Worm (Caenorhabditis elegans) whole organism, L4 larva: ENCODE measurements around the gene atgp-2.

Source experiments
- F10B5.3 ChIP-seq: sonication (generic microtip); optimal IDR thresholded peaks from 2 replicates; lab custom pipeline; 2016; ENCODE audit warnings: mild to moderate bottlenecking, missing genetic modification characterization, missing compliant biosample characterization
- F26F4.8 ChIP-seq: fragments of 200-800 bp; sonication (Bioruptor generic); conservative IDR thresholded peaks from 2 replicates; pipeline ENCODE4 v1.3.6; 2022; ENCODE audit warnings: missing genetic modification characterization, missing compliant biosample characterization
- F49E8.2 ChIP-seq: sonication (generic microtip); optimal IDR thresholded peaks from 2 replicates; lab custom pipeline; 2016; ENCODE audit warnings: missing compliant biosample characterization, mild to moderate bottlenecking, missing genetic modification characterization, borderline replicate concordance
- T26A8.4 ChIP-seq: fragments of 200-800 bp; sonication (Bioruptor generic); IDR thresholded peaks from 2 replicates; pipeline ENCODE4 v1.3.6; 2022; ENCODE audit warnings: missing genetic modification characterization, missing compliant biosample characterization
- Y5F2A.4 ChIP-seq: fragments of 200-800 bp; sonication (Bioruptor generic); optimal IDR thresholded peaks from 2 replicates; lab custom pipeline; 2018; ENCODE audit warnings: mild to moderate bottlenecking, missing genetic modification characterization, missing compliant biosample characterization
- ZK546.5 ChIP-seq, 2 experiments: sonication (generic microtip); optimal IDR thresholded peaks; 2 replicates each; lab custom pipeline; 2017; ENCODE audit warnings: missing biosample characterization in 2 of 2, missing genetic modification characterization in 2 of 2
- attf-4 ChIP-seq: sonication (generic microtip); optimal IDR thresholded peaks from 3 replicates; lab custom pipeline; 2017; ENCODE audit warnings: missing biosample characterization, missing genetic modification characterization
- ceh-20 ChIP-seq: fragments of 200-800 bp; sonication (Bioruptor generic); IDR thresholded peaks from 2 replicates; pipeline ENCODE4 v1.3.6; 2022; ENCODE audit warnings: missing genetic modification reagents, missing genetic modification characterization, missing compliant biosample characterization
- ceh-28 ChIP-seq: fragments of 150-350 bp; optimal IDR thresholded peaks from 2 replicates; lab custom pipeline; 2014; ENCODE audit warnings: missing biosample characterization, missing genetic modification reagents, missing genetic modification characterization
- ceh-32 ChIP-seq: sonication (generic microtip); optimal IDR thresholded peaks from 2 replicates; lab custom pipeline; 2016; ENCODE audit warnings: mild to moderate bottlenecking, missing genetic modification characterization, missing compliant biosample characterization; ENCODE audit not compliant: poor library complexity
- ceh-62 ChIP-seq: sonication (generic microtip); optimal IDR thresholded peaks from 2 replicates; lab custom pipeline; 2017; ENCODE audit warnings: missing biosample characterization, missing genetic modification characterization
- cey-2 ChIP-seq: sonication (generic microtip); optimal IDR thresholded peaks from 3 replicates; lab custom pipeline; 2017; ENCODE audit warnings: missing genetic modification characterization, mild to moderate bottlenecking, missing compliant biosample characterization, antibody characterized with exemption, borderline replicate concordance; ENCODE audit not compliant: insufficient read depth
- daf-16 ChIP-seq, 3 experiments: sonication (generic microtip); optimal IDR thresholded peaks; 2 replicates each; lab custom pipeline; 2016 to 2017; ENCODE audit warnings: missing genetic modification characterization in 3 of 3, missing genetic modification reagents in 3 of 3, mild to moderate bottlenecking in 2 of 3, missing compliant biosample characterization in 2 of 3, missing biosample characterization in 1 of 3, moderate library complexity in 1 of 3
- daf-19 ChIP-seq: fragments of 200-800 bp; sonication (Bioruptor generic); conservative IDR thresholded peaks from 2 replicates; pipeline ENCODE4 v1.3.6; 2022; ENCODE audit warnings: missing genetic modification characterization, missing compliant biosample characterization
- dpl-1 ChIP-seq: fragments of 150-350 bp; optimal IDR thresholded peaks from 2 replicates; lab custom pipeline; 2014; ENCODE audit warnings: missing biosample characterization, missing genetic modification reagents, missing genetic modification characterization
- duxl-1 ChIP-seq: sonication (generic microtip); optimal IDR thresholded peaks from 2 replicates; lab custom pipeline; 2016; ENCODE audit warnings: mild to moderate bottlenecking, missing genetic modification characterization, moderate library complexity, missing compliant biosample characterization; ENCODE audit not compliant: poor library complexity
- dve-1 ChIP-seq: sonication (generic microtip); optimal IDR thresholded peaks from 2 replicates; lab custom pipeline; 2017; ENCODE audit warnings: antibody characterized with exemption, mild to moderate bottlenecking, missing genetic modification characterization, missing compliant biosample characterization; ENCODE audit not compliant: insufficient read depth
- fkh-10 ChIP-seq: fragments of 150-350 bp; optimal IDR thresholded peaks from 2 replicates; lab custom pipeline; 2014; ENCODE audit warnings: missing biosample characterization, missing genetic modification reagents, missing genetic modification characterization
- fos-1 ChIP-seq: fragments of 150-350 bp; optimal IDR thresholded peaks from 2 replicates; lab custom pipeline; 2014; ENCODE audit warnings: missing biosample characterization, missing genetic modification characterization
- hlh-11 ChIP-seq: fragments of 200-800 bp; sonication (Bioruptor generic); optimal IDR thresholded peaks from 2 replicates; lab custom pipeline; 2018; ENCODE audit warnings: mild to moderate bottlenecking, missing genetic modification characterization, missing compliant biosample characterization
- hmg-1.1 ChIP-seq: fragments of 200-800 bp; sonication (Bioruptor generic); IDR thresholded peaks from 2 replicates; pipeline ENCODE4 v1.3.6; 2022; ENCODE audit warnings: missing genetic modification reagents, missing genetic modification characterization, missing compliant biosample characterization
- lim-7 ChIP-seq: fragments of 200-800 bp; sonication (Bioruptor generic); IDR thresholded peaks from 2 replicates; pipeline ENCODE4 v1.3.6; 2022; ENCODE audit warnings: missing genetic modification characterization, missing compliant biosample characterization
- lin-13 ChIP-seq: fragments of 150-350 bp; optimal IDR thresholded peaks from 2 replicates; lab custom pipeline; 2014; ENCODE audit warnings: missing biosample characterization, missing genetic modification reagents, missing genetic modification characterization
- lin-15B ChIP-seq: fragments of 150-350 bp; sonication (generic microtip); optimal IDR thresholded peaks from 3 replicates; lab custom pipeline; 2014; ENCODE audit warnings: missing biosample characterization, missing genetic modification characterization
- lin-29 ChIP-seq: fragments of 200-800 bp; sonication (Bioruptor generic); IDR thresholded peaks from 2 replicates; pipeline ENCODE4 v1.3.6; 2022; ENCODE audit warnings: missing genetic modification reagents, missing genetic modification characterization, missing compliant biosample characterization
- lsy-2 ChIP-seq, 2 experiments: fragments of 150-350 bp in 1 of 2; sonication (generic microtip) in 1 of 2; optimal IDR thresholded peaks; 2 replicates each; lab custom pipeline; 2014 to 2017; ENCODE audit warnings: missing biosample characterization in 2 of 2, missing genetic modification characterization in 2 of 2
- mdl-1 ChIP-seq, 2 experiments: fragments of 150-350 bp in 1 of 2; sonication (generic microtip) in 1 of 2; optimal IDR thresholded peaks; 2 replicates each; lab custom pipeline; 2014 to 2017; ENCODE audit warnings: missing biosample characterization in 2 of 2, missing genetic modification characterization in 2 of 2
- mep-1 ChIP-seq: fragments of 150-350 bp; sonication (generic microtip); optimal IDR thresholded peaks from 3 replicates; lab custom pipeline; 2014; ENCODE audit warnings: missing biosample characterization, missing genetic modification characterization
- mxl-2 ChIP-seq: fragments of 200-800 bp; sonication (Bioruptor generic); conservative IDR thresholded peaks from 2 replicates; pipeline ENCODE4 v1.3.6; 2022; ENCODE audit warnings: missing genetic modification reagents, missing genetic modification characterization, missing compliant biosample characterization
- nhr-10 ChIP-seq: fragments of 150-350 bp; optimal IDR thresholded peaks from 2 replicates; lab custom pipeline; 2014; ENCODE audit warnings: missing biosample characterization, missing genetic modification characterization
- nhr-102 ChIP-seq: sonication (generic microtip); optimal IDR thresholded peaks from 2 replicates; lab custom pipeline; 2016; ENCODE audit warnings: mild to moderate bottlenecking, missing genetic modification characterization, moderate library complexity, missing compliant biosample characterization
- nhr-11 ChIP-seq: fragments of 150-350 bp; optimal IDR thresholded peaks from 2 replicates; lab custom pipeline; 2014; ENCODE audit warnings: missing biosample characterization, missing genetic modification characterization
- nhr-237 ChIP-seq: sonication (generic microtip); optimal IDR thresholded peaks from 2 replicates; lab custom pipeline; 2017; ENCODE audit warnings: missing biosample characterization, missing genetic modification characterization
- nhr-48 ChIP-seq: sonication (generic microtip); optimal IDR thresholded peaks from 2 replicates; lab custom pipeline; 2016; ENCODE audit warnings: mild to moderate bottlenecking, missing genetic modification characterization, missing compliant biosample characterization
- nhr-6 ChIP-seq: fragments of 150-350 bp; optimal IDR thresholded peaks from 2 replicates; lab custom pipeline; 2014; ENCODE audit warnings: missing biosample characterization, missing genetic modification characterization
- nhr-76 ChIP-seq: fragments of 150-350 bp; optimal IDR thresholded peaks from 2 replicates; lab custom pipeline; 2014; ENCODE audit warnings: missing biosample characterization, missing genetic modification characterization
- saeg-2 ChIP-seq: fragments of 200-800 bp; sonication (Bioruptor generic); IDR thresholded peaks from 2 replicates; pipeline ENCODE4 v1.3.6; 2022; ENCODE audit warnings: missing genetic modification reagents, missing genetic modification characterization, missing compliant biosample characterization
- sdz-12 ChIP-seq: fragments of 200-800 bp; sonication (Bioruptor generic); optimal IDR thresholded peaks from 2 replicates; lab custom pipeline; 2018; ENCODE audit warnings: mild to moderate bottlenecking, missing genetic modification characterization, missing compliant biosample characterization
- snpc-1.2 ChIP-seq: fragments of 200-800 bp; sonication (Bioruptor generic); IDR thresholded peaks from 2 replicates; pipeline ENCODE4 v1.3.6; 2022; ENCODE audit warnings: missing genetic modification reagents, missing genetic modification characterization, missing compliant biosample characterization
- snpc-4 ChIP-seq: fragments of 150-350 bp; optimal IDR thresholded peaks from 2 replicates; lab custom pipeline; 2014; ENCODE audit warnings: missing biosample characterization, missing genetic modification characterization
- spr-1 ChIP-seq: sonication (generic microtip); optimal IDR thresholded peaks from 2 replicates; lab custom pipeline; 2016; ENCODE audit warnings: mild to moderate bottlenecking, missing genetic modification characterization, missing compliant biosample characterization
- tag-97 ChIP-seq: fragments of 200-800 bp; sonication (Bioruptor generic); IDR thresholded peaks from 2 replicates; pipeline ENCODE4 v1.3.6; 2022; ENCODE audit warnings: missing genetic modification characterization, missing compliant biosample characterization
- tra-1 ChIP-seq: fragments of 200-800 bp; sonication (Bioruptor generic); IDR thresholded peaks from 2 replicates; pipeline ENCODE4 v1.3.6; 2022; ENCODE audit warnings: missing genetic modification reagents, missing genetic modification characterization, missing compliant biosample characterization
- unc-39 ChIP-seq: sonication (generic microtip); optimal IDR thresholded peaks from 2 replicates; lab custom pipeline; 2017; ENCODE audit warnings: missing biosample characterization, missing genetic modification characterization
- vab-7 ChIP-seq: fragments of 200-800 bp; sonication (Bioruptor generic); IDR thresholded peaks from 2 replicates; pipeline ENCODE4 v1.3.6; 2022; ENCODE audit warnings: missing genetic modification reagents, missing genetic modification characterization, missing compliant biosample characterization
- zfp-3 ChIP-seq: fragments of 200-800 bp; sonication (Bioruptor generic); conservative IDR thresholded peaks from 2 replicates; pipeline ENCODE4 v1.3.6; 2022; ENCODE audit warnings: missing genetic modification reagents, missing genetic modification characterization, missing compliant biosample characterization
- zip-2 ChIP-seq: fragments of 150-350 bp; optimal IDR thresholded peaks from 2 replicates; lab custom pipeline; 2014; ENCODE audit warnings: missing biosample characterization, missing genetic modification characterization
- ztf-7 ChIP-seq: fragments of 150-350 bp; optimal IDR thresholded peaks from 2 replicates; lab custom pipeline; 2014; ENCODE audit warnings: missing biosample characterization, missing genetic modification characterization

The atgp-2 gene

DNA sequence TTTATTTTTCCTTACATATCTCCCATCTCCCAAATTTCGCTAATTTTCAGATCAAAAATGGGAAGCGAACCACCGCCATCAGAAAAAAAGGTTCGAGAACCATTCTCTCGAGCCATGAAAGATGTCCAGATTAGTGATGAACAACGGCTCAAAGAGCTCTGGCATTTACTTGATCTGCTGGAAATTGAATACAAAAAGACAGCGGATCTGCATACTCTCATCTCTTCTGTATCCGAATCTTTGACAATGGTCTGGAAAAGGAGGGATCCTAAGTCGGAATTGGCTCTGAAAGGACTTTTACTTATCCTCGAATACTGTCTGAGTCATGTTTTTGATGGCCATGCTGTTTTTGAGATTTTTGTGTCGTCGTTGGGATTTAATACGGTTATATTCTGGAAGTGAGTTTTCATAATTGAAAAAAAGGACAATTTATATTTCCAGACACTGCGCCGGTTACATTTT lies 43.0 kb downstream of the atgp-2 start, which contains the start of gene tps-2 (continued):
- TF ChIP-seq F49E8.2 (tag; lab: Kevin White, UChicago) (no peak), nhr-76 (tag; lab: Kevin White, UChicago) (no peak), duxl-1 (no peak), unc-39 (tag; lab: Kevin White, UChicago) (no peak), dpl-1 (GFP tag; lab: Kevin White, UChicago) (no peak), saeg-2 (GFP tag; lab: Robert Waterston, UW) (no peak)

DNA sequence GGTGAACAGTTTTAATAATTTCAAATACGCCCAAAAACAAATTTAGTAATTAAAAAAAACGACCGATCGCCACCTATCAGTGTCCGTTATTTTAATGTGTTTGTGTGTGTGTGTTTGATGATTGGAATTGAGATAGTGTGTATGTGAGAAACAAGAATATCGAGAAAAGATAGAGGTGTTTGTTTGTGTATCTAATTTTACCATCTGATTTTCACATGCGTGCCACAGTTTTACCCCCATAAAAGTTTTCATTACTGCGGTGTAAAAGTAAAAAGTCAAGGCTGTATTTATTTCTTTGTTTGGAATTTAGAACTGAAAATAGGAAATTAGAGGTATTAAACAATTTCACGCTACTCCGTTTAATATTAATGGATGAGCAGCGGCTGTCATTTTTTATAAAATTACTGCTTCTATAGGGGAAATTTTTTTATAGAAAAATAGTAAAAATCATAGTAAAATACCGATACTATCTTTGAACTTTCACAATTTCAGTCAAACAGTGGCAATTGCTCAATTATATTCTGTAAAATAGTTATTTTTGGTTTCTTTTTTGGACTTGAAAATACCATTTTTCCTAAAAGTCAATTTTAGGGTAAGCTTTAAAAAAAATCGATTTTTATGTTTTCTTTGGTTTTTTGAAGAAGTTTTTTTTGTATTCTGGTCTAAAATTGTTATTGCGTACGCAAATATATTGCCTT lies 43.8 kb downstream of the atgp-2 start:
- TF ChIP-seq dve-1 (tag; lab: Kevin White, UChicago) (peak; percentile 15), ceh-28 (no peak), nhr-10 (tag; lab: Kevin White, UChicago) (no peak), lin-29 (no peak), spr-1 (tag; lab: Kevin White, UChicago) (no peak), nhr-48 (tag; lab: Kevin White, UChicago) (no peak), snpc-4 (tag; lab: Kevin White, UChicago) (no peak), F26F4.8 (no peak), mdl-1 (tag; optimal IDR thresholded peaks at IDR 0.05; lab: Kevin White, UChicago) (peak in 1 of 2 experiments; percentile 66), ceh-32 (tag; lab: Kevin White, UChicago) (no peak), fos-1 (tag; lab: Kevin White, UChicago) (no peak), hmg-1.1 (GFP tag; lab: Robert Waterston, UW) (no peak), lin-15B (no peak), zfp-3 (GFP tag; lab: Robert Waterston, UW) (peak; percentile 74), mxl-2 (GFP tag; lab: Robert Waterston, UW) (no peak), hlh-11 (tag; lab: Kevin White, UChicago) (peak; percentile 34), ceh-20 (GFP tag; lab: Robert Waterston, UW) (no peak; the same call in 1 of the 2 replicates), zip-2 (no peak), cey-2 (tag; lab: Kevin White, UChicago) (no peak), nhr-237 (tag; lab: Kevin White, UChicago) (no peak), nhr-6 (tag; lab: Kevin White, UChicago) (peak; percentile 1), F10B5.3 (no peak), sdz-12 (GFP tag; lab: Kevin White, UChicago) (no peak), attf-4 (no peak), lin-13 (GFP tag; lab: Kevin White, UChicago) (no peak), ZK546.5 (tag; optimal IDR thresholded peaks at IDR 0.05; lab: Kevin White, UChicago) (no peak), tra-1 (GFP tag; lab: Robert Waterston, UW) (no peak), vab-7 (GFP tag; lab: Robert Waterston, UW) (no peak), daf-16 (GFP tag; optimal IDR thresholded peaks at IDR 0.05; lab: Kevin White, UChicago) (no peak), daf-16 (tag; optimal IDR thresholded peaks at IDR 0.05; lab: Kevin White, UChicago) (peak; percentile 71), fkh-10 (GFP tag; lab: Kevin White, UChicago) (no peak), lsy-2 (tag; optimal IDR thresholded peaks at IDR 0.05; lab: Kevin White, UChicago) (peak in 1 of 2 experiments; percentile 33), F49E8.2 (tag; lab: Kevin White, UChicago) (no peak), ceh-62 (tag; lab: Kevin White, UChicago) (no peak), tag-97 (no peak), daf-19 (GFP tag; lab: Robert Waterston, UW) (no peak), dpl-1 (GFP tag; lab: Kevin White, UChicago) (no peak), mep-1 (tag; lab: Kevin White, UChicago) (peak; percentile 14), T26A8.4 (no peak), ztf-7 (no peak), snpc-1.2 (GFP tag; lab: Robert Waterston, UW) (no peak), Y5F2A.4 (GFP tag; lab: Kevin White, UChicago) (no peak), nhr-102 (tag; lab: Kevin White, UChicago) (no peak), nhr-11 (tag; lab: Kevin White, UChicago) (no peak), lim-7 (no peak)
